Fruit fly (Drosophila melanogaster) whole organism, prepupa: ENCODE data around the gene Bfc.

Experiments
- Blimp-1 ChIP-seq: fragments of 200-800 bp; sonication (Bioruptor generic); optimal IDR thresholded peaks from 3 replicates; lab custom pipeline; 2017; ENCODE audit warnings: missing biosample characterization, missing genetic modification characterization, mild to moderate bottlenecking, moderate library complexity, missing genetic modification reagents
- CG11294 ChIP-seq: fragments of 200-800 bp; sonication (Bioruptor generic); IDR thresholded peaks from 2 replicates; pipeline ENCODE4 v1.3.6; 2022; ENCODE audit warnings: missing biosample characterization, missing genetic modification characterization
- CG15336 ChIP-seq: fragments of 200-800 bp; sonication (Bioruptor generic); IDR thresholded peaks from 2 replicates; pipeline ENCODE4 v1.3.6; 2022; ENCODE audit warnings: missing biosample characterization, missing genetic modification characterization
- CG6808 ChIP-seq: fragments of 200-800 bp; sonication (Bioruptor generic); optimal IDR thresholded peaks from 3 replicates; lab custom pipeline; 2017; ENCODE audit warnings: missing biosample characterization, missing genetic modification characterization, mild to moderate bottlenecking, moderate library complexity, missing genetic modification reagents
- CG6854 ChIP-seq: fragments of 200-800 bp; sonication (Bioruptor generic); optimal IDR thresholded peaks from 2 replicates; lab custom pipeline; 2017; ENCODE audit warnings: missing biosample characterization, mild to moderate bottlenecking, missing genetic modification characterization
- CG8119 ChIP-seq: fragments of 200-800 bp; sonication (Bioruptor generic); IDR thresholded peaks from 3 replicates; pipeline ENCODE4 v1.3.6; 2022; ENCODE audit warnings: missing biosample characterization, missing genetic modification characterization
- CG8319 ChIP-seq: fragments of 200-800 bp; sonication (Bioruptor generic); optimal IDR thresholded peaks from 3 replicates; lab custom pipeline; 2016; ENCODE audit warnings: missing biosample characterization, missing genetic modification characterization
- Eip93F ChIP-seq: fragments of 200-800 bp; sonication (Bioruptor generic); optimal IDR thresholded peaks from 2 replicates; lab custom pipeline; 2016; ENCODE audit warnings: missing biosample characterization, mild to moderate bottlenecking, missing genetic modification characterization
- Hr4 ChIP-seq: fragments of 200-800 bp; sonication (Bioruptor generic); optimal IDR thresholded peaks from 3 replicates; lab custom pipeline; 2016; ENCODE audit warnings: missing biosample characterization, missing genetic modification characterization
- Met ChIP-seq: fragments of 200-800 bp; sonication (Bioruptor generic); optimal IDR thresholded peaks from 3 replicates; lab custom pipeline; 2016; ENCODE audit warnings: missing biosample characterization, missing genetic modification characterization
- Sox14 ChIP-seq: fragments of 200-800 bp; sonication (Bioruptor generic); optimal IDR thresholded peaks from 3 replicates; lab custom pipeline; 2016; ENCODE audit warnings: missing biosample characterization, missing genetic modification characterization
- Sox15 ChIP-seq: fragments of 200-800 bp; sonication (Bioruptor generic); optimal IDR thresholded peaks from 3 replicates; lab custom pipeline; 2016; ENCODE audit warnings: missing biosample characterization, missing genetic modification characterization
- achi ChIP-seq: fragments of 200-800 bp; sonication (Bioruptor generic); optimal IDR thresholded peaks from 3 replicates; lab custom pipeline; 2016; ENCODE audit warnings: missing biosample characterization, missing genetic modification characterization
- cyc ChIP-seq: fragments of 200-800 bp; sonication (Bioruptor generic); optimal IDR thresholded peaks from 3 replicates; lab custom pipeline; 2016; ENCODE audit warnings: missing biosample characterization, missing genetic modification characterization
- dsx ChIP-seq: fragments of 200-800 bp; optimal IDR thresholded peaks from 3 replicates; lab custom pipeline; 2019; ENCODE audit warnings: missing biosample characterization, mild to moderate bottlenecking, missing genetic modification characterization, moderate library complexity; ENCODE audit not compliant: poor library complexity, severe bottlenecking
- eg ChIP-seq: fragments of 200-800 bp; sonication (Bioruptor generic); IDR thresholded peaks from 3 replicates; pipeline ENCODE4 v1.3.6; 2022; ENCODE audit warnings: missing biosample characterization, missing genetic modification characterization
- lz ChIP-seq: fragments of 200-800 bp; sonication (Bioruptor generic); optimal IDR thresholded peaks from 3 replicates; lab custom pipeline; 2016; ENCODE audit warnings: missing biosample characterization, missing genetic modification characterization

Bfc gene

dm6 chr3L:1300076-1300635, 49.7 kb downstream of the Bfc start (continued):
- TF ChIP-seq Met (no peak), CG8119 (GFP tag; lab: Robert Waterston, UW) (peak; percentile 61), achi (no peak), CG15336 (GFP tag; lab: Robert Waterston, UW) (peak; percentile 70), CG8319 (peak; percentile 6), eg (GFP tag; lab: Robert Waterston, UW) (peak; percentile 68; the same call in 2 of the 3 replicates), dsx (peak; percentile 62), cyc (GFP tag; lab: Kevin White, UChicago) (peak; percentile 50), CG6854 (GFP tag; lab: Kevin White, UChicago) (peak; percentile 33), lz (GFP tag; lab: Kevin White, UChicago) (peak; percentile 52), Eip93F (peak; percentile 43), Sox14 (GFP tag; lab: Kevin White, UChicago) (peak; percentile 60), CG11294 (GFP tag; lab: Robert Waterston, UW) (peak; percentile 26; the same call in 1 of the 2 replicates), Blimp-1 (GFP tag; lab: Kevin White, UChicago) (peak; percentile 48), CG6808 (GFP tag; lab: Kevin White, UChicago) (peak; percentile 66), Sox15 (GFP tag; lab: Kevin White, UChicago) (peak; percentile 47), Hr4 (GFP tag; lab: Kevin White, UChicago) (no peak)
